Fruit fly (Drosophila melanogaster) S2 (cell line): ENCODE measurements around the gene CG14132.

Experiments
- CG8478 ChIP-seq: fragments of >200 bp; optimal IDR thresholded peaks from 2 replicates; lab custom pipeline; 2018
- CTCF ChIP-seq, 2 experiments: fragments of >200 bp; optimal IDR thresholded peaks; 2 replicates each; lab custom pipeline; 2018

- TF ChIP-seq CTCF (optimal IDR thresholded peaks at IDR 0.05; lab: Kevin White, UChicago) (no peak), CG8478 (lab: Kevin White, UChicago) (no peak)
Observed at dm6 chr3L:11703579-11703978, 11.5 kb downstream of the CG14132 start.
